Fruit fly (Drosophila melanogaster): ENCODE measurements around the gene CG42507.

Gene CG42507

DNA sequence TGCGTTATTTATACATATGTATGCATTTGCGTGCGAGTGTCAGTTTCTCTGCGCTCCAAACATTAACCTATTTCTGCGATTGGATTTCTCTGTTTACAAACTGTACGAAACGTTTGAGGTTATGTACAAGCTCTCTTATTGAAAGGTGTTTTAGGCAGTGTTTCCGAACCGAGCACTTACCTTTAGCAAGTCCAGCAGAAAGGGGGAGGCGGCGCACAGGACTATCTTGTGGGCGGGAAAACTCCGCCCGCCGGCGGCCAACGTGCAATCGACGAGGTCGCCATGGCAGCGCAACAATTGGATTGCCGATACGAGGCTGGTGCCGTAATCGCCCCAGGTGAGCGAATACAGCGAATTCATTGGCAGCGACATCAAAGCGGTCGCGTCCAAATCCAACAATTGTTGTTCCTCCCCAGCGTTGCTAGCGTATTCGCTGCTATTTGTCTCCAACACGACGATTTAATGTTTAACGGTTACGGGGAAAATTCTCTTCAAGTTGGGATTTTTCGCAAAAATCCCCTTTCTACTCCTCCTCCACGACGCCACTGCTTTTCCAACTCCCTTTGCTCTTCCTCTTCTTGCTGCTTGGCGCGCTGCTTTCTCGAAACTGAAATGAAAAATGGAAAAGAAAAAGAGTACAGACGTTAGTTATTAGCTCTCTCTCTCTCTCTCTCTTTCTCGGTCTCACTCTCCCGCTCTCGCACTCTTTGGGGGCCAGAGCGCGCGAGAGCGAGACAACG is 868 bp downstream of the CG42507 start (continued):
- TF ChIP-seq CG12236 (GFP tag; optimal IDR thresholded peaks at IDR 0.05) = peak; percentile 63
- peak; percentile 92 for TF ChIP-seq bcd (GFP tag; optimal IDR thresholded peaks at IDR 0.05)
- TF ChIP-seq Ets97D (GFP tag; optimal IDR thresholded peaks at IDR 0.05) = peak; percentile 56
- TF ChIP-seq CG10147 (GFP tag; optimal IDR thresholded peaks at IDR 0.05) = peak; percentile 72
- TF ChIP-seq eve (GFP tag; optimal IDR thresholded peaks at IDR 0.05) = no peak
- peak; percentile 78 for TF ChIP-seq CG14667 (GFP tag; IDR thresholded peaks at IDR 0.05)
- TF ChIP-seq CG13894 (tag; optimal IDR thresholded peaks at IDR 0.05) = peak; percentile 66
- peak; percentile 90 for TF ChIP-seq Taf1 (GFP tag; IDR thresholded peaks at IDR 0.05)
- TF ChIP-seq pfk (GFP tag; optimal IDR thresholded peaks at IDR 0.05) = no peak
- peak; percentile 90 for TF ChIP-seq CG2889 (GFP tag; IDR thresholded peaks at IDR 0.05)
- TF ChIP-seq jumu (GFP tag; optimal IDR thresholded peaks at IDR 0.05) = peak; percentile 91
- peak; percentile 41 for TF ChIP-seq zen2 (GFP tag; IDR thresholded peaks at IDR 0.05; ENCODE audit: partially characterized antibody)
- peak; percentile 89 for TF ChIP-seq CG16779 (GFP tag; IDR thresholded peaks at IDR 0.05)
- peak; percentile 85 for TF ChIP-seq Awh (GFP tag; IDR thresholded peaks at IDR 0.05)
- TF ChIP-seq CG16813 (GFP tag; IDR thresholded peaks at IDR 0.05; ENCODE audit: partially characterized antibody) = no peak; the same call in 2 of the 3 replicates
- peak in 1 of 2 experiments; percentile 50 for TF ChIP-seq crp (GFP tag; optimal IDR thresholded peaks at IDR 0.05)
- TF ChIP-seq zf30C (GFP tag; optimal IDR thresholded peaks at IDR 0.05) = peak; percentile 20
- TF ChIP-seq CG3995 (GFP tag; optimal IDR thresholded peaks at IDR 0.05) = peak; percentile 64
- TF ChIP-seq CG7357 (GFP tag; IDR thresholded peaks at IDR 0.05) = peak; percentile 81
- TF ChIP-seq CG7786 (GFP tag; optimal IDR thresholded peaks at IDR 0.05) = peak; percentile 95
- peak; percentile 94 for TF ChIP-seq CG1832 (GFP tag; optimal IDR thresholded peaks at IDR 0.05)
- TF ChIP-seq CG12769 (tag; optimal IDR thresholded peaks at IDR 0.05) = peak; percentile 97
- peak; percentile 38 for TF ChIP-seq Max (GFP tag; optimal IDR thresholded peaks at IDR 0.05)
- no peak; the same call in 1 of the 2 replicates for TF ChIP-seq Scr (GFP tag; IDR thresholded peaks at IDR 0.05; ENCODE audit: partially characterized antibody)
- no peak for TF ChIP-seq CG2129 (GFP tag; IDR thresholded peaks at IDR 0.05; ENCODE audit: partially characterized antibody)
- TF ChIP-seq CG31365 (tag; optimal IDR thresholded peaks at IDR 0.05) = peak; percentile 63
- TF ChIP-seq lov (optimal IDR thresholded peaks at IDR 0.05) = no peak
- peak; percentile 85; the same call in 2 of the 3 replicates for TF ChIP-seq lov (GFP tag; IDR thresholded peaks at IDR 0.05)
- no peak for TF ChIP-seq pita (GFP tag; optimal IDR thresholded peaks at IDR 0.05)
- peak; percentile 79; the same call in 1 of the 2 replicates for TF ChIP-seq ham (GFP tag; IDR thresholded peaks at IDR 0.05)
- TF ChIP-seq Adf1 (GFP tag; IDR thresholded peaks at IDR 0.05) = peak; percentile 80
- no peak for TF ChIP-seq pan (optimal IDR thresholded peaks at IDR 0.05)
- peak in 1 of 2 experiments; percentile 93 for TF ChIP-seq pan (GFP tag; optimal IDR thresholded peaks at IDR 0.05 in 1 of 2, IDR thresholded peaks at IDR 0.05 in 1 of 2)
- TF ChIP-seq psq (GFP tag; optimal IDR thresholded peaks at IDR 0.05) = peak; percentile 73
- TF ChIP-seq croc (GFP tag; conservative IDR thresholded peaks at IDR 0.05) = peak; percentile 75
- TF ChIP-seq TFAM (GFP tag; optimal IDR thresholded peaks at IDR 0.05) = peak; percentile 2
- TF ChIP-seq CG4424 (GFP tag; optimal IDR thresholded peaks at IDR 0.05) = peak; percentile 86
- peak; percentile 46 for TF ChIP-seq Sry-δ (GFP tag; optimal IDR thresholded peaks at IDR 0.05)
- no peak for TF ChIP-seq hbn (GFP tag; IDR thresholded peaks at IDR 0.05; ENCODE audit: partially characterized antibody)
- TF ChIP-seq CG10209 (GFP tag; optimal IDR thresholded peaks at IDR 0.05) = peak; percentile 85
- peak; percentile 78 for TF ChIP-seq CG15514 (GFP tag; optimal IDR thresholded peaks at IDR 0.05)
- peak; percentile 77 for TF ChIP-seq CG10654 (GFP tag; optimal IDR thresholded peaks at IDR 0.05)
- TF ChIP-seq Dbx (GFP tag; IDR thresholded peaks at IDR 0.05) = peak; percentile 95
- peak; percentile 11 for TF ChIP-seq Sin3A (optimal IDR thresholded peaks at IDR 0.05)
- TF ChIP-seq Optix (GFP tag; IDR thresholded peaks at IDR 0.05) = peak; percentile 92
- TF ChIP-seq CG7745 (tag; optimal IDR thresholded peaks at IDR 0.05) = no peak
- peak; percentile 95 for TF ChIP-seq pho (GFP tag; optimal IDR thresholded peaks at IDR 0.05)
- TF ChIP-seq ssp (GFP tag; IDR thresholded peaks at IDR 0.05) = peak; percentile 76
- TF ChIP-seq Dll (GFP tag; IDR thresholded peaks at IDR 0.05; ENCODE audit: partially characterized antibody) = 0 out of 4 replicates have a peak, but pooled peaks have one; percentile 29
- no peak for TF ChIP-seq br (optimal IDR thresholded peaks at IDR 0.05)
